Fruit fly (Drosophila melanogaster) whole organism, embryonic: ENCODE data around the gene CG12990.

ENCODE experiments used
- Adf1 ChIP-seq: fragments of 200-800 bp; sonication (Bioruptor generic); IDR thresholded peaks from 2 replicates; pipeline ENCODE4 v1.3.6; 2022; ENCODE audit warnings: missing biosample characterization, missing genetic modification characterization
- BtbVII ChIP-seq: fragments of 200-800 bp; sonication (Bioruptor generic); optimal IDR thresholded peaks from 3 replicates; lab custom pipeline; 2017; ENCODE audit warnings: missing biosample characterization, mild to moderate bottlenecking, missing genetic modification characterization
- C15 ChIP-seq: fragments of 200-800 bp; sonication (Bioruptor generic); IDR thresholded peaks from 3 replicates; pipeline ENCODE4 v1.3.6; 2022; ENCODE audit warnings: missing biosample characterization, missing genetic modification characterization
- CG12155 ChIP-seq: fragments of 200-800 bp; sonication (Bioruptor generic); optimal IDR thresholded peaks from 3 replicates; lab custom pipeline; 2016; ENCODE audit warnings: missing biosample characterization, missing genetic modification characterization
- CG13287 ChIP-seq: fragments of 200-800 bp; sonication (Bioruptor generic); IDR thresholded peaks from 2 replicates; pipeline ENCODE4 v1.3.6; 2022; ENCODE audit warnings: missing biosample characterization, missing genetic modification characterization; ENCODE audit not compliant: partially characterized antibody
- CG14710 ChIP-seq: fragments of 200-800 bp; sonication (Bioruptor generic); optimal IDR thresholded peaks from 3 replicates; lab custom pipeline; 2019; ENCODE audit warnings: missing biosample characterization, mild to moderate bottlenecking, missing genetic modification characterization, moderate library complexity
- CG1602 ChIP-seq: fragments of 200-800 bp; sonication (Bioruptor generic); optimal IDR thresholded peaks from 3 replicates; lab custom pipeline; 2016; ENCODE audit warnings: missing biosample characterization, missing genetic modification characterization
- CG17328 ChIP-seq: fragments of 200-800 bp; sonication (Bioruptor generic); IDR thresholded peaks from 2 replicates; pipeline ENCODE4 v1.3.6; 2022; ENCODE audit warnings: missing biosample characterization, missing genetic modification characterization
- CG2678 ChIP-seq: fragments of 200-800 bp; sonication (Bioruptor generic); optimal IDR thresholded peaks from 3 replicates; lab custom pipeline; 2019; ENCODE audit warnings: missing biosample characterization, mild to moderate bottlenecking, missing genetic modification characterization, moderate library complexity
- CG30020 ChIP-seq: fragments of 200-800 bp; optimal IDR thresholded peaks from 2 replicates; lab custom pipeline; 2019; ENCODE audit warnings: missing biosample characterization, mild to moderate bottlenecking, missing genetic modification characterization, moderate library complexity
- CG34422 ChIP-seq: fragments of 200-800 bp; sonication (Bioruptor generic); IDR thresholded peaks from 3 replicates; pipeline ENCODE4 v1.3.6; 2022; ENCODE audit warnings: missing biosample characterization, missing genetic modification characterization
- CG4820 ChIP-seq: fragments of 200-800 bp; sonication (Bioruptor generic); optimal IDR thresholded peaks from 3 replicates; lab custom pipeline; 2016; ENCODE audit warnings: missing biosample characterization, missing genetic modification characterization
- CG5245 ChIP-seq: fragments of 200-800 bp; sonication (Bioruptor generic); optimal IDR thresholded peaks from 3 replicates; lab custom pipeline; 2016; ENCODE audit warnings: missing biosample characterization, missing genetic modification characterization
- CG7786 ChIP-seq: fragments of 200-800 bp; sonication (Bioruptor generic); optimal IDR thresholded peaks from 2 replicates; lab custom pipeline; 2016; ENCODE audit warnings: missing biosample characterization, missing genetic modification characterization
- CG8089 ChIP-seq: fragments of 200-800 bp; sonication (Bioruptor generic); optimal IDR thresholded peaks from 3 replicates; lab custom pipeline; 2016; ENCODE audit warnings: missing biosample characterization, missing genetic modification characterization
- CG8765 ChIP-seq: fragments of 200-800 bp; sonication (Bioruptor generic); IDR thresholded peaks from 2 replicates; pipeline ENCODE4 v1.3.6; 2022; ENCODE audit warnings: missing biosample characterization, missing genetic modification characterization
- CG9876 ChIP-seq: fragments of 200-800 bp; sonication (Bioruptor generic); optimal IDR thresholded peaks from 2 replicates; lab custom pipeline; 2016; ENCODE audit warnings: missing biosample characterization, missing genetic modification characterization
- Dbx ChIP-seq: fragments of 200-800 bp; sonication (Bioruptor generic); IDR thresholded peaks from 3 replicates; pipeline ENCODE4 v1.3.6; 2022; ENCODE audit warnings: missing biosample characterization, missing genetic modification characterization
- Dp ChIP-seq: fragments of 200-800 bp; sonication (Bioruptor generic); optimal IDR thresholded peaks from 2 replicates; lab custom pipeline; 2018; ENCODE audit warnings: missing biosample characterization, mild to moderate bottlenecking, missing genetic modification characterization, moderate library complexity
- Dref ChIP-seq: fragments of 200-800 bp; sonication (Bioruptor generic); IDR thresholded peaks from 2 replicates; pipeline ENCODE4 v1.3.6; 2022; ENCODE audit warnings: missing biosample characterization, missing genetic modification characterization
- Gsc ChIP-seq: fragments of 200-800 bp; sonication (Bioruptor generic); IDR thresholded peaks from 2 replicates; pipeline ENCODE4 v1.3.6; 2022; ENCODE audit warnings: missing biosample characterization, missing genetic modification characterization
- H2.0 ChIP-seq: fragments of 200-800 bp; sonication (Bioruptor generic); IDR thresholded peaks from 2 replicates; pipeline ENCODE4 v1.3.6; 2022; ENCODE audit warnings: missing biosample characterization, missing genetic modification characterization
- Mad ChIP-seq: fragments of 200-800 bp; sonication (Bioruptor generic); optimal IDR thresholded peaks from 2 replicates; lab custom pipeline; 2016; ENCODE audit warnings: missing biosample characterization, missing genetic modification characterization
- Max ChIP-seq: fragments of 200-800 bp; sonication (Bioruptor generic); optimal IDR thresholded peaks from 2 replicates; lab custom pipeline; 2016; ENCODE audit warnings: missing biosample characterization, mild to moderate bottlenecking, missing genetic modification characterization
- Rx ChIP-seq: fragments of 200-800 bp; sonication (Bioruptor generic); IDR thresholded peaks from 2 replicates; pipeline ENCODE4 v1.3.6; 2022; ENCODE audit warnings: missing biosample characterization, missing genetic modification characterization
- Six4 ChIP-seq: fragments of 200-800 bp; sonication (Bioruptor generic); optimal IDR thresholded peaks from 2 replicates; lab custom pipeline; 2016; ENCODE audit warnings: missing biosample characterization, missing genetic modification characterization
- ac ChIP-seq: fragments of 200-800 bp; sonication (Bioruptor generic); optimal IDR thresholded peaks from 3 replicates; lab custom pipeline; 2017; ENCODE audit warnings: missing biosample characterization, mild to moderate bottlenecking, missing genetic modification characterization
- dmrt99B ChIP-seq: fragments of 200-800 bp; sonication (Bioruptor generic); optimal IDR thresholded peaks from 2 replicates; lab custom pipeline; 2018; ENCODE audit warnings: missing biosample characterization, mild to moderate bottlenecking, missing genetic modification characterization, moderate library complexity
- dpn ChIP-seq, 2 experiments: fragments of 200-800 bp; sonication (Bioruptor generic); optimal IDR thresholded peaks; 3 replicates each; lab custom pipeline; 2016; ENCODE audit warnings: missing biosample characterization in 2 of 2, missing genetic modification characterization in 2 of 2
- emc ChIP-seq: fragments of 200-800 bp; sonication (Bioruptor generic); optimal IDR thresholded peaks from 2 replicates; lab custom pipeline; 2016; ENCODE audit warnings: missing biosample characterization, missing genetic modification characterization
- esg ChIP-seq: fragments of 200-800 bp; sonication (Bioruptor generic); conservative IDR thresholded peaks from 2 replicates; pipeline ENCODE4 v1.3.6; 2022; ENCODE audit warnings: missing biosample characterization, missing genetic modification characterization
- fu2 ChIP-seq: fragments of 200-800 bp; sonication (Bioruptor generic); optimal IDR thresholded peaks from 2 replicates; lab custom pipeline; 2016; ENCODE audit warnings: missing biosample characterization, missing genetic modification characterization
- gem ChIP-seq: fragments of 200-800 bp; sonication (Bioruptor generic); optimal IDR thresholded peaks from 2 replicates; lab custom pipeline; 2019; ENCODE audit warnings: missing biosample characterization, mild to moderate bottlenecking, missing genetic modification characterization, moderate library complexity
- hkb ChIP-seq, 2 experiments: fragments of 200-800 bp in 1 of 2; fragments of >200 bp in 1 of 2; sonication (Bioruptor generic) in 1 of 2; IDR thresholded peaks in 1 of 2; optimal IDR thresholded peaks in 1 of 2; 2 replicates each; pipeline versions ENCODE4 v1.3.6 to Lab custom; 2017 to 2022; ENCODE audit warnings: missing biosample characterization in 1 of 2, missing genetic modification characterization in 1 of 2
- ind ChIP-seq: fragments of 200-800 bp; sonication (Bioruptor generic); optimal IDR thresholded peaks from 3 replicates; lab custom pipeline; 2016; ENCODE audit warnings: missing biosample characterization, missing genetic modification characterization
- kni ChIP-seq: fragments of 200-800 bp; sonication (Bioruptor generic); optimal IDR thresholded peaks from 3 replicates; lab custom pipeline; 2017; ENCODE audit warnings: mild to moderate bottlenecking, missing biosample characterization, missing genetic modification reagents, missing genetic modification characterization
- lab ChIP-seq: fragments of 200-800 bp; sonication (Bioruptor generic); optimal IDR thresholded peaks from 3 replicates; lab custom pipeline; 2017; ENCODE audit warnings: missing biosample characterization, missing genetic modification characterization, mild to moderate bottlenecking, moderate library complexity, missing genetic modification reagents
- mirr ChIP-seq: fragments of 200-800 bp; sonication (Bioruptor generic); optimal IDR thresholded peaks from 3 replicates; lab custom pipeline; 2018; ENCODE audit warnings: missing biosample characterization, mild to moderate bottlenecking, missing genetic modification characterization
- mld ChIP-seq: fragments of 200-800 bp; sonication (Bioruptor generic); IDR thresholded peaks from 3 replicates; pipeline ENCODE4 v1.3.6; 2022; ENCODE audit warnings: missing biosample characterization, missing genetic modification characterization; ENCODE audit not compliant: partially characterized antibody
- nerfin-2 ChIP-seq: fragments of 200-800 bp; sonication (Bioruptor generic); IDR thresholded peaks from 2 replicates; pipeline ENCODE4 v1.3.6; 2022; ENCODE audit warnings: missing biosample characterization, missing genetic modification characterization; ENCODE audit not compliant: partially characterized antibody
- nmo ChIP-seq: fragments of 200-800 bp; sonication (Bioruptor generic); optimal IDR thresholded peaks from 2 replicates; lab custom pipeline; 2018; ENCODE audit warnings: missing biosample characterization, mild to moderate bottlenecking, missing genetic modification characterization, moderate library complexity
- prd ChIP-seq, 3 experiments: fragments of >200 bp in 2 of 3; fragments of 200-800 bp in 1 of 3; sonication (Bioruptor generic) in 1 of 3; optimal IDR thresholded peaks in 2 of 3; IDR thresholded peaks in 1 of 3; 2 replicates in 2 of 3; 3 replicates in 1 of 3; pipeline versions ENCODE4 v1.3.6 to Lab custom; 2017 to 2022; ENCODE audit warnings: missing biosample characterization in 1 of 3, missing genetic modification characterization in 1 of 3
- scrt ChIP-seq: fragments of 200-800 bp; sonication (Bioruptor generic); optimal IDR thresholded peaks from 2 replicates; lab custom pipeline; 2018; ENCODE audit warnings: missing biosample characterization, mild to moderate bottlenecking, missing genetic modification characterization, moderate library complexity
- sima ChIP-seq: fragments of 200-800 bp; sonication (Bioruptor generic); optimal IDR thresholded peaks from 2 replicates; lab custom pipeline; 2016; ENCODE audit warnings: missing biosample characterization, missing genetic modification characterization
- sob ChIP-seq: fragments of 200-800 bp; sonication (Bioruptor generic); IDR thresholded peaks from 2 replicates; pipeline ENCODE4 v1.3.6; 2022; ENCODE audit warnings: missing biosample characterization, missing genetic modification characterization
- stc ChIP-seq: fragments of 200-800 bp; sonication (Bioruptor generic); IDR thresholded peaks from 2 replicates; pipeline ENCODE4 v1.3.6; 2022; ENCODE audit warnings: missing biosample characterization, missing genetic modification characterization
- tio ChIP-seq: fragments of 200-800 bp; sonication (Bioruptor generic); optimal IDR thresholded peaks from 2 replicates; lab custom pipeline; 2017; ENCODE audit warnings: missing biosample characterization, missing genetic modification characterization, inconsistent platforms
- vnd ChIP-seq: fragments of 200-800 bp; sonication (Bioruptor generic); IDR thresholded peaks from 3 replicates; pipeline ENCODE4 v1.3.6; 2022; ENCODE audit warnings: missing biosample characterization, missing genetic modification characterization; ENCODE audit not compliant: partially characterized antibody
- z ChIP-seq: fragments of 200-800 bp; sonication (Bioruptor generic); IDR thresholded peaks from 3 replicates; pipeline ENCODE4 v1.3.6; 2022; ENCODE audit warnings: missing biosample characterization, missing genetic modification characterization

CG12990 gene

DNA sequence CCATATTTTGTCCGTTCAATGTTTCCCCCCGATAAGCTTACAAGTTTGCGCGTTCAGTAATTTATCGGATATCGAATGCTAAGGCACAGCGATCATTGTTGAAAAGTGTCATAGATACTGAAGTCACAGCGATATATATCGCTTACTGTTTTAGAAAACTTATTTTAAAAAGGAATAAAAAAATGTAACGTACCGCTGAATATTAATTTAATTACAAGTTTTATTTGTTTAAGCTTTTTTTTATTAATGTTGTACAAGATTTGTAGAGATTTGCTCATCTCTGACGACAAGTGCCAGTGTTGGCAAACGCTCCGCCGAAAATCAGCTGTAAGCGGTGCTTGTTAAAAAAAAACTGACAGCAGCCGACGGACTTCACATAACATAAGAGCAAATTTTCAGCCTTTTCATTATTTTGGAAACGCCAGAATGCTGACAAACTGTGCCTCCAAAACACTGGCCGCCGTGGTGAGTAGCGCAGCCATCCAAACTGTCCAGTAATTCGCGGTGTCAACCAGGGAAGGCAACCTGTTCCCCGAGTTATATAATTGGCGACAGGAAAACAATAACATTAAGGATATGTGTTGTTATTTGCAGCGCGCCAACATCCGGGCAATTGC is 39.6 kb downstream of the CG12990 start, which contains the start of the genes corolla and ND-24:
TSS of gene corolla (minus strand) at position 52 of the 617 bp plus-strand sequence.
TSS of gene ND-24 (plus strand) at position 94 of the 617 bp plus-strand sequence.
- TF ChIP-seq hkb (optimal IDR thresholded peaks at IDR 0.05; lab: Kevin White, UChicago) (no peak), hkb (GFP tag; IDR thresholded peaks at IDR 0.05; lab: Robert Waterston, UW) (peak; percentile 85), Dbx (GFP tag; lab: Robert Waterston, UW) (peak; percentile 93), kni (GFP tag; lab: Kevin White, UChicago) (no peak), CG34422 (GFP tag; lab: Robert Waterston, UW) (peak; percentile 90), mirr (GFP tag; lab: Kevin White, UChicago) (no peak), Rx (GFP tag; lab: Robert Waterston, UW) (peak; percentile 75; the same call in 1 of the 2 replicates), dmrt99B (no peak), CG7786 (GFP tag; lab: Kevin White, UChicago) (peak; percentile 77), lab (GFP tag; lab: Kevin White, UChicago) (no peak), Gsc (GFP tag; lab: Robert Waterston, UW) (no peak), ac (GFP tag; lab: Kevin White, UChicago) (no peak), Dp (GFP tag; lab: Kevin White, UChicago) (peak; percentile 77), Six4 (GFP tag; lab: Kevin White, UChicago) (peak; percentile 74), CG9876 (peak; percentile 68), scrt (GFP tag; lab: Kevin White, UChicago) (peak; percentile 54), vnd (GFP tag; lab: Robert Waterston, UW) (peak; percentile 85), emc (GFP tag; lab: Kevin White, UChicago) (peak; percentile 30), CG30020 (tag; lab: Kevin White, UChicago) (peak; percentile 44), CG5245 (GFP tag; lab: Kevin White, UChicago) (peak; percentile 77), Max (GFP tag; lab: Kevin White, UChicago) (peak; percentile 85), CG2678 (tag; lab: Kevin White, UChicago) (no peak), CG4820 (GFP tag; lab: Kevin White, UChicago) (peak; percentile 83), BtbVII (GFP tag; lab: Kevin White, UChicago) (no peak), CG8765 (peak; percentile 78; the same call in 1 of the 2 replicates), prd (optimal IDR thresholded peaks at IDR 0.05; lab: Kevin White, UChicago) (no peak), prd (GFP tag; IDR thresholded peaks at IDR 0.05; lab: Robert Waterston, UW) (peak; percentile 93), CG8089 (GFP tag; lab: Kevin White, UChicago) (peak; percentile 69), stc (GFP tag; lab: Robert Waterston, UW) (peak; percentile 84), nmo (GFP tag; lab: Kevin White, UChicago) (peak; percentile 84), z (GFP tag; lab: Robert Waterston, UW) (no peak), CG13287 (GFP tag; lab: Robert Waterston, UW) (peak; percentile 92), nerfin-2 (peak; percentile 58), tio (GFP tag; lab: Kevin White, UChicago) (no peak), gem (tag; lab: Kevin White, UChicago) (peak; percentile 90), Adf1 (GFP tag; lab: Robert Waterston, UW) (peak; percentile 67), dpn (GFP tag; optimal IDR thresholded peaks at IDR 0.05; lab: Kevin White, UChicago) (peak; percentile 87 to 89), mld (no peak), C15 (GFP tag; lab: Robert Waterston, UW) (0 out of 3 replicates have a peak, but pooled peaks have one; percentile 50), CG12155 (GFP tag; lab: Kevin White, UChicago) (peak; percentile 83), sob (GFP tag; lab: Robert Waterston, UW) (peak; percentile 93), CG14710 (tag; lab: Kevin White, UChicago) (peak; percentile 92), CG1602 (GFP tag; lab: Kevin White, UChicago) (peak; percentile 83), esg (GFP tag; lab: Robert Waterston, UW) (peak; percentile 86), Mad (GFP tag; lab: Kevin White, UChicago) (peak; percentile 72), CG17328 (peak; percentile 89), sima (GFP tag; lab: Kevin White, UChicago) (peak; percentile 37), ind (peak; percentile 87), Dref (GFP tag; lab: Robert Waterston, UW) (peak; percentile 75), fu2 (GFP tag; lab: Kevin White, UChicago) (peak; percentile 71), H2.0 (GFP tag; lab: Robert Waterston, UW) (peak; percentile 85)
